Worm (Caenorhabditis elegans) whole organism, midembryonic: ENCODE measurements around the gene F53B3.6.

Experiments
- T22C8.4 ChIP-seq: fragments of 200-800 bp; sonication (Bioruptor generic); IDR thresholded peaks from 2 replicates; pipeline ENCODE4 v1.3.6; 2022; ENCODE audit warnings: missing genetic modification characterization, missing compliant biosample characterization
- cog-1 ChIP-seq: sonication (generic microtip); optimal IDR thresholded peaks from 2 replicates; lab custom pipeline; 2016; ENCODE audit warnings: missing genetic modification characterization, missing compliant biosample characterization
- flt-1 ChIP-seq: fragments of 200-800 bp; sonication (Bioruptor generic); IDR thresholded peaks from 2 replicates; pipeline ENCODE4 v1.3.6; 2022; ENCODE audit warnings: missing genetic modification characterization, missing compliant biosample characterization
- klf-2 ChIP-seq: fragments of 200-800 bp; sonication (Bioruptor generic); conservative IDR thresholded peaks from 2 replicates; pipeline ENCODE4 v1.3.6; 2022; ENCODE audit warnings: missing genetic modification reagents, missing genetic modification characterization, missing compliant biosample characterization
- med-1 ChIP-seq: sonication (generic microtip); optimal IDR thresholded peaks from 2 replicates; lab custom pipeline; 2017; ENCODE audit warnings: missing genetic modification characterization, mild to moderate bottlenecking, missing compliant biosample characterization, antibody characterized with exemption, missing genetic modification reagents; ENCODE audit not compliant: insufficient read depth
- ref-1 ChIP-seq: fragments of 200-800 bp; sonication (Bioruptor generic); conservative IDR thresholded peaks from 2 replicates; pipeline ENCODE4 v1.3.6; 2022; ENCODE audit warnings: missing genetic modification reagents, missing genetic modification characterization, missing compliant biosample characterization
- tab-1 ChIP-seq: fragments of 200-800 bp; sonication (Bioruptor generic); IDR thresholded peaks from 2 replicates; pipeline ENCODE4 v1.3.6; 2022; ENCODE audit warnings: missing genetic modification characterization, missing compliant biosample characterization
- ztf-23 ChIP-seq: fragments of 200-800 bp; sonication (Bioruptor generic); IDR thresholded peaks from 2 replicates; pipeline ENCODE4 v1.3.6; 2022; ENCODE audit warnings: missing genetic modification reagents, missing genetic modification characterization, missing compliant biosample characterization
- ztf-29 ChIP-seq: fragments of 200-800 bp; sonication (Bioruptor generic); IDR thresholded peaks from 2 replicates; pipeline ENCODE4 v1.3.6; 2022; ENCODE audit warnings: missing genetic modification reagents, missing genetic modification characterization, missing compliant biosample characterization

Gene F53B3.6

ce11 chrX:2841754-2842153 lies 22.3 kb upstream of the F53B3.6 start:
- no peak for TF ChIP-seq ztf-23 (GFP tag; lab: Robert Waterston, UW)
- TF ChIP-seq klf-2 (GFP tag; lab: Robert Waterston, UW) = no peak
- no peak for TF ChIP-seq tab-1 (GFP tag; lab: Robert Waterston, UW)
- no peak for TF ChIP-seq ref-1 (GFP tag; lab: Robert Waterston, UW)
- no peak for TF ChIP-seq med-1 (GFP tag; lab: Kevin White, UChicago)
- TF ChIP-seq T22C8.4 (GFP tag; lab: Robert Waterston, UW) = no peak
- no peak for TF ChIP-seq ztf-29 (GFP tag; lab: Robert Waterston, UW)
- TF ChIP-seq cog-1 (tag; lab: Kevin White, UChicago) = no peak
- no peak for TF ChIP-seq flt-1 (GFP tag; lab: Robert Waterston, UW)

ce11 chrX:2843508-2843907 lies 20.5 kb upstream of the F53B3.6 start:
- no peak for TF ChIP-seq ztf-23 (GFP tag; lab: Robert Waterston, UW)
- no peak for TF ChIP-seq flt-1 (GFP tag; lab: Robert Waterston, UW)
- no peak for TF ChIP-seq tab-1 (GFP tag; lab: Robert Waterston, UW)

ce11 chrX:2852388-2852908 lies 11.6 kb upstream of the F53B3.6 start, which contains the start of gene kin-29:
Gene kin-29, minus strand, starts transcription at chrX:2852438.
- TF ChIP-seq klf-2 (GFP tag; lab: Robert Waterston, UW) (no peak), T22C8.4 (GFP tag; lab: Robert Waterston, UW) (no peak), flt-1 (GFP tag; lab: Robert Waterston, UW) (peak; percentile 43; the same call in 1 of the 2 replicates), tab-1 (GFP tag; lab: Robert Waterston, UW) (peak; percentile 14; the same call in 1 of the 2 replicates), ztf-29 (GFP tag; lab: Robert Waterston, UW) (peak; percentile 50), med-1 (GFP tag; lab: Kevin White, UChicago) (no peak), ztf-23 (GFP tag; lab: Robert Waterston, UW) (no peak; the same call in 1 of the 2 replicates), cog-1 (tag; lab: Kevin White, UChicago) (peak; percentile 73), ref-1 (GFP tag; lab: Robert Waterston, UW) (0 out of 2 replicates have a peak, but pooled peaks have one; percentile 32)

- TF ChIP-seq tab-1 (GFP tag; lab: Robert Waterston, UW) (no peak), ztf-23 (GFP tag; lab: Robert Waterston, UW) (no peak)
Measured at ce11 chrX:2853963-2854362, 10.1 kb upstream of the F53B3.6 start.

ce11 chrX:2857070-2857825 lies 6.8 kb upstream of the F53B3.6 start, which contains the start of gene tra-4:
Gene tra-4, minus strand, starts transcription at chrX:2857603.
- TF ChIP-seq flt-1 (GFP tag; lab: Robert Waterston, UW) = no peak
- no peak for TF ChIP-seq klf-2 (GFP tag; lab: Robert Waterston, UW)
- TF ChIP-seq T22C8.4 (GFP tag; lab: Robert Waterston, UW) = no peak
- TF ChIP-seq tab-1 (GFP tag; lab: Robert Waterston, UW) = no peak
- no peak for TF ChIP-seq ref-1 (GFP tag; lab: Robert Waterston, UW)
- TF ChIP-seq ztf-23 (GFP tag; lab: Robert Waterston, UW) = no peak
- no peak for TF ChIP-seq ztf-29 (GFP tag; lab: Robert Waterston, UW)
- TF ChIP-seq cog-1 (tag; lab: Kevin White, UChicago) = no peak
- no peak for TF ChIP-seq med-1 (GFP tag; lab: Kevin White, UChicago)

ce11 chrX:2858380-2858779 lies 5.6 kb upstream of the F53B3.6 start:
- TF ChIP-seq flt-1 (GFP tag; lab: Robert Waterston, UW) (no peak), T22C8.4 (GFP tag; lab: Robert Waterston, UW) (no peak), klf-2 (GFP tag; lab: Robert Waterston, UW) (no peak), ztf-23 (GFP tag; lab: Robert Waterston, UW) (no peak), ztf-29 (GFP tag; lab: Robert Waterston, UW) (no peak), med-1 (GFP tag; lab: Kevin White, UChicago) (no peak), tab-1 (GFP tag; lab: Robert Waterston, UW) (no peak), cog-1 (tag; lab: Kevin White, UChicago) (no peak), ref-1 (GFP tag; lab: Robert Waterston, UW) (no peak)

- TF ChIP-seq tab-1 (GFP tag; lab: Robert Waterston, UW) (no peak), klf-2 (GFP tag; lab: Robert Waterston, UW) (no peak), T22C8.4 (GFP tag; lab: Robert Waterston, UW) (no peak), cog-1 (tag; lab: Kevin White, UChicago) (no peak), ztf-23 (GFP tag; lab: Robert Waterston, UW) (no peak), ref-1 (GFP tag; lab: Robert Waterston, UW) (no peak), flt-1 (GFP tag; lab: Robert Waterston, UW) (no peak), ztf-29 (GFP tag; lab: Robert Waterston, UW) (no peak)
Measured at ce11 chrX:2862372-2862771, 1.7 kb upstream of the F53B3.6 start, which contains the start of gene comt-1. Gene comt-1, minus strand, starts transcription at chrX:2862472.

- TF ChIP-seq klf-2 (GFP tag; lab: Robert Waterston, UW) (no peak), ref-1 (GFP tag; lab: Robert Waterston, UW) (no peak), med-1 (GFP tag; lab: Kevin White, UChicago) (no peak), T22C8.4 (GFP tag; lab: Robert Waterston, UW) (no peak), ztf-29 (GFP tag; lab: Robert Waterston, UW) (no peak)
Measured at ce11 chrX:2865591-2866217, 1.7 kb downstream of the F53B3.6 start.
